Fruit fly (Drosophila melanogaster): Measurements from ENCODE around the gene Lgr1.

DNA sequence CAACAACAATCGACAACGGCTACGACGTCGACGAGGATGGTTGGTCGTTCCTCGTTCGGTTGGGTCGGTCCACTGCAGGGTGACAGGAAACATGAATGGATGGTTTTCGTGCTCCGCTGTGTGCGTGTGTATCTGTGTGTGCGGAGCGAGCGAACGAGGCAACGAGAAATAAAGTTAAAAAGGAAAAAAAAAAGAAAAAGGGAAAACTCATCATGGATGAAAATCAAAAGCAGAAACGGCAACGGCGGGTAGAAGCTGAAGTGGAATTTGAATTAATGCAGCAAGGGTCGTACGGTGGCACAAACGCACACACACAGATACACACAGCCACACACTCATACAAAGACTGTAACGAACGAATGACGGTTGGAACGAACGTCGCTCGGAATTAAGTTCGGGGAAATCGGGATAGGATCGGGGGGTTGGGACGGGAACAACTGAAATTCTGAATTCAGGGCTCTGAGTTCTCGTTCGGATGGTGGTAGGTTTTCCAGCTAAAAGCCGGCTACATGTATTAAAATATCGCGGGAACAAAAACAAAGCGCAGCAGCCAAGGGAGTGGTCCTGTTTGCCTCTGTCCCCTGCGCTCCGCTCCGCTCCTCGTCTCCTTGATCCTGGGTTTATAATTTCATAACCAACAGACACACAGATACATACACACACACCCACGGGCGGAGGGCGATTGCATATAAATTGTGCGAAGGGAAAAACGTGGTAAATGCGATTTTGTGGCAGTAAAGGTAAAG, 14.5 kb upstream of the Lgr1 start:
- TF ChIP-seq Crg-1 (GFP tag; optimal IDR thresholded peaks at IDR 0.05) (no peak), CG5204 (GFP tag; optimal IDR thresholded peaks at IDR 0.05) (no peak), CG12768 (GFP tag; optimal IDR thresholded peaks at IDR 0.05) (no peak), CG1620 (GFP tag; optimal IDR thresholded peaks at IDR 0.05) (no peak), ovo (GFP tag; optimal IDR thresholded peaks at IDR 0.05) (no peak), CG33017 (tag; optimal IDR thresholded peaks at IDR 0.05) (no peak), cic (GFP tag; optimal IDR thresholded peaks at IDR 0.05) (no peak), kay (GFP tag; ENCODE audit: borderline replicate concordance) (no peak), cnc (optimal IDR thresholded peaks at IDR 0.05) (no peak)

All from whole organism, adult.